Worm (Caenorhabditis elegans): Measurements from ENCODE around the gene nhr-271.
A peak's percentile ranks its signal among the peaks of the same experiment; 100 is the strongest.

The nhr-271 gene

DNA sequence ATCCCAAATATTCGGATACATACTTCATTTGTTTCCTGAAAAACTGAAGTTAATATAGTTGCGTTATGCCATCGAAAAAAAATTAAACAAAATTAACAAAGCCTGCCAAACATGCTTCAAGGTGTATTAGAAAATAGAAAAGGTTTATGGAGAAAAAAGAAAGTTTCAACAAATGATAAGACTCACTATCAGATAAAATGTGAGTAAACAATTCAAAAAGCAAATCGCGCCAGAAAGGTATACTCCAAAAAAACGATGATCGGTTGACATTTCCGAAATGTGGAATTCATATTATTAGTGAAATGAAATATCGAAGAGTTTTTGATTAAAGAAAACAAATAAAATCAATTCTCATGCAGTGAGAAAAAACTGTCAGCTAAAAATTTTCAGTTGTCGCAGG is 40.5 kb upstream of the nhr-271 start, which contains the start of gene Y70C5A.3 (continued):
- TF ChIP-seq ceh-32 (tag; optimal IDR thresholded peaks at IDR 0.05; ENCODE audit: poor library complexity) (no peak), lir-3 (tag; optimal IDR thresholded peaks at IDR 0.05) (no peak), lsy-2 (tag; optimal IDR thresholded peaks at IDR 0.05) (no peak), F26F4.8 (GFP tag; conservative IDR thresholded peaks at IDR 0.05) (no peak)

DNA sequence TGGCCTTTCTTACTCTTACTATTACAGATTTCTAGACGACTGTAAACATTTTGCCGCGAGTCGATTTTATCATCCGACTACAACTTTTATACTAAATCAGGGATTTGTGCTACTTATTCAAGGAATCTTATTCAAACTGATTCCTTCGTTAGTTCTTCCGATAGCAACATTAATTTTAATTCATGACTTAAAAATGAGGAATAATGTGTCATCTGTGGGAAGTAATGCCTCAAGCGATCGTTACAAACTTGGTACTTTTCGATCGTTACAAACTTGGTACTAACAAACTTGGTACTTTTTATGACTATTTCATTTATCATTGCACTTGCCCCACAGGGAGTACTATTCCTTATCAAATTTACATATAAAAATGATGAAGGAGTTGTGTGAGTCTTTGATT is 37.1 kb upstream of the nhr-271 start, which contains the start of gene Y70C5A.4:
Gene Y70C5A.4, plus strand, starts transcription at position 301 of the 400 bp plus-strand sequence.
- TF ChIP-seq arid-1 (GFP tag; conservative IDR thresholded peaks at IDR 0.05): no peak
- no peak for TF ChIP-seq mxl-2 (GFP tag; conservative IDR thresholded peaks at IDR 0.05)
- no peak for TF ChIP-seq daf-19 (GFP tag; conservative IDR thresholded peaks at IDR 0.05)

- no peak for TF ChIP-seq ceh-62 (tag; optimal IDR thresholded peaks at IDR 0.05)
- no peak for TF ChIP-seq fos-1 (tag; optimal IDR thresholded peaks at IDR 0.05)
- no peak for TF ChIP-seq mep-1 (tag; optimal IDR thresholded peaks at IDR 0.05)
- no peak for TF ChIP-seq ama-1 (optimal IDR thresholded peaks at IDR 0.05)
- peak; percentile 38; the same call in 1 of the 2 replicates for TF ChIP-seq dmd-6 (GFP tag; IDR thresholded peaks at IDR 0.05)
- no peak for TF ChIP-seq snpc-1.2 (GFP tag; IDR thresholded peaks at IDR 0.05)
- TF ChIP-seq aha-1 (tag): no peak
- TF ChIP-seq mxl-3 (GFP tag; optimal IDR thresholded peaks at IDR 0.05): no peak
- no peak for TF ChIP-seq daf-16 (GFP tag; optimal IDR thresholded peaks at IDR 0.05)
- TF ChIP-seq daf-16 (tag; optimal IDR thresholded peaks at IDR 0.05): peak; percentile 92
- TF ChIP-seq fkh-10 (GFP tag; optimal IDR thresholded peaks at IDR 0.05): no peak
- TF ChIP-seq nhr-28 (tag; optimal IDR thresholded peaks at IDR 0.05): peak; percentile 59
- no peak for TF ChIP-seq nhr-48 (tag; optimal IDR thresholded peaks at IDR 0.05)
- peak; percentile 23 for TF ChIP-seq dve-1 (tag; optimal IDR thresholded peaks at IDR 0.05; ENCODE audit: insufficient read depth)
- no peak for TF ChIP-seq ZK337.2 (GFP tag; IDR thresholded peaks at IDR 0.05)
- TF ChIP-seq lir-3 (tag; optimal IDR thresholded peaks at IDR 0.05): no peak
- no peak for TF ChIP-seq ceh-28 (tag; optimal IDR thresholded peaks at IDR 0.05)
- TF ChIP-seq mdt-29 (GFP tag; IDR thresholded peaks at IDR 0.05): no peak
- TF ChIP-seq dpl-1 (GFP tag; optimal IDR thresholded peaks at IDR 0.05): no peak
- no peak for TF ChIP-seq snpc-4 (tag; optimal IDR thresholded peaks at IDR 0.05)
- no peak for TF ChIP-seq attf-4 (tag; optimal IDR thresholded peaks at IDR 0.05)
- TF ChIP-seq ztf-7 (tag; optimal IDR thresholded peaks at IDR 0.05): no peak
- TF ChIP-seq zag-1 (tag; optimal IDR thresholded peaks at IDR 0.05): no peak
- TF ChIP-seq zfp-2 (tag; optimal IDR thresholded peaks at IDR 0.05): no peak
- no peak for TF ChIP-seq cey-2 (tag; optimal IDR thresholded peaks at IDR 0.05; ENCODE audit: borderline replicate concordance, insufficient read depth)
- TF ChIP-seq nhr-25 (tag; optimal IDR thresholded peaks at IDR 0.05; ENCODE audit: borderline replicate concordance, insufficient read depth): no peak
- no peak for TF ChIP-seq zfp-3 (GFP tag; conservative IDR thresholded peaks at IDR 0.05)
- TF ChIP-seq nhr-41 (GFP tag; IDR thresholded peaks at IDR 0.05): no peak
- no peak for TF ChIP-seq set-16 (GFP tag; IDR thresholded peaks at IDR 0.05)
- no peak for TF ChIP-seq daf-12 (tag; optimal IDR thresholded peaks at IDR 0.05)
- TF ChIP-seq hlh-11 (tag; optimal IDR thresholded peaks at IDR 0.05): no peak
- no peak for TF ChIP-seq Y5F2A.4 (GFP tag; optimal IDR thresholded peaks at IDR 0.05)
- no peak for TF ChIP-seq ctbp-1 (GFP tag; IDR thresholded peaks at IDR 0.05)
- no peak for TF ChIP-seq rbr-2 (tag; optimal IDR thresholded peaks at IDR 0.05)
- no peak for TF ChIP-seq F26F4.8 (GFP tag; conservative IDR thresholded peaks at IDR 0.05)
- TF ChIP-seq nhr-102 (tag; optimal IDR thresholded peaks at IDR 0.05): no peak
- no peak for TF ChIP-seq spr-1 (tag; optimal IDR thresholded peaks at IDR 0.05)
- TF ChIP-seq pqm-1 (tag; optimal IDR thresholded peaks at IDR 0.05): peak; percentile 29
These were observed 30.6 kb upstream of the nhr-271 start, which contains the start of gene srw-54 for ce11 chrV:16610791-16611385. TSS of gene srw-54 (plus strand) at chrV:16611335.

Measured in whole organism, L4 larva.